Fruit fly (Drosophila melanogaster) S2 (cell line): ENCODE data around the gene CG33252.

Source experiments
- CG8478 ChIP-seq: fragments of >200 bp; optimal IDR thresholded peaks from 2 replicates; lab custom pipeline; 2018
- CTCF ChIP-seq, 2 experiments: fragments of >200 bp; optimal IDR thresholded peaks; 2 replicates each; lab custom pipeline; 2018

Gene CG33252

DNA sequence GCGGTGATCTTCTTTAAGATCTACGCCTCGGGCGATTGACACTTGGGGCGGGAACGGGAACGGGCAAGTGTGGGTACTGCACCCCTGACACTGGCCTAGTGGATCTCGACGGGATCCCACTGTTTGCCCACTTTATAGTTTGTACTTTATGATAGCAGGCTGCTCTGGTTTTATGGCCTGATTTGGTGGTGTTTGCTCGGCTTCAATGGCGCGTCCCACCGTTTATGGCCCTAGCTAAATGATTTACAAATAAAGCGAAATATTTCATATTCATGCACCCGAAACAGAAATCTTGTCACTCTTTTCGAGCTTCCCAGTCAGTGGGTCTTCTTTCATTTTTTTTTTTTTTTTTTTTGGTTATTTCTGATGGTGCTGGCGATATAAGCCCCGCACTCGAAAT lies 6.4 kb downstream of the CG33252 start:
- TF ChIP-seq CTCF (optimal IDR thresholded peaks at IDR 0.05; lab: Kevin White, UChicago) (no peak), CG8478 (lab: Kevin White, UChicago) (no peak)

DNA sequence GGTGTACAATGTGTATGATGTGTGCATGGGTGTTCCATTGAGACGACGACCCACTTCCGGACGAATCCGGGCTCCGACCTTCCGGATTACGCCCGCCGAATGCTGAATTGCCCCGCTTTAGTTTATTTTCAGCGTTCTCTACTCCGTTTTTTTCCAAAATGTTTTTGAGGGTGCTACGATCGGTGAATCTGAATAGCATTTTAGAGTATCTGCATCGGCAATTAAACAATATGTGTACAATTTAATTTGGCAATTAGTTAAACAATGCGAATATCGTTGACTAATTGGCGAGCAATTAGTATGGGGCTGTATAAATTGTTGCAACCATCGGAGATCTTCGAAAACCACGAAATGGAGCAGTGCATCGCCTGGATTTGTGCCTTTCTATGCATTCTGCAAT lies 7.5 kb downstream of the CG33252 start, which contains the start of gene CG13002:
Gene CG13002, plus strand, starts transcription at position 301 of the 400 bp plus-strand sequence.
- TF ChIP-seq CG8478 (lab: Kevin White, UChicago) = no peak
- TF ChIP-seq CTCF (optimal IDR thresholded peaks at IDR 0.05; lab: Kevin White, UChicago) = no peak

DNA sequence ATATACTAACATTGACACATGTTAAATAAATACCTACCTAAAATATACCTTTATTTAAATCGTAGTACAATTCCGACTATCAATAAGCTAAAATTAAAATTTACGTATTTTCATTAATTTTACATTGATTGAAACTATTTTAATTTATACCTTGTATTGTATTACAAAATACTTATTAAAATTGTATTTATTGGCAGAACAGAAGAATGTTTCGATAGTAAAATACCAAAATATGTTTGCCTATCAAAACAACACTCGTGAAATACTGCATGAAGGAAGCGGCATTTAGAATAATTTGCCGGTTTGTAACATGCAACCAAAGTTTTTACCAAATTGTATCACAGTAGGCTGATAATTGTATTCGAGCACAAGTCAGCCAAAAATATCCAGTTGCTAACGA lies 10.4 kb downstream of the CG33252 start, which contains the start of the genes DENR and CG4880:
Gene DENR, minus strand, starts transcription at position 10 of the 400 bp plus-strand sequence.
Gene CG4880, plus strand, starts transcription at position 268 of the 400 bp plus-strand sequence.
- TF ChIP-seq CG8478 (lab: Kevin White, UChicago) (no peak), CTCF (optimal IDR thresholded peaks at IDR 0.05; lab: Kevin White, UChicago) (no peak)

DNA sequence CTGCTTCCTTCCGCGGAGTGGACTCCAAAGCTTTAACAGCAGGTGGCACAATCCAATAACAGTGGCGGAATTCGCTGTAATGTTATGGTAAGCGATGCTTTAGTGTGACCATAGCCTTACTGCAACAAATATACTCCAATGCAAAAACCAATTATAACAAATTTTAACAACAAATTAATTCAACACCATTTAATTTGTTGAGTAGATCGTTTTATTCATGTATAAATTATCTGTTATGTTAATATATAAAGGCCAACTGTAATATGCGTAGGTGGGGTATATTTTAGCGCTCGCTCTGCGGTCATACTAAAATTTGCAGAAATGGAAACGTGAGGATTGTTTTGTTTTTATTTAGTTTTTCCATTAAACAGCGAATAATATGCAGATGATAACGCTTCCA lies 12.7 kb downstream of the CG33252 start, which contains the start of the genes Nprl2 and Polr3I:
Gene Nprl2, minus strand, starts transcription at position 86 of the 400 bp plus-strand sequence.
Gene Polr3I, plus strand, starts transcription at position 302 of the 400 bp plus-strand sequence.
- TF ChIP-seq CTCF (optimal IDR thresholded peaks at IDR 0.05; lab: Kevin White, UChicago) (no peak), CG8478 (lab: Kevin White, UChicago) (no peak)

DNA sequence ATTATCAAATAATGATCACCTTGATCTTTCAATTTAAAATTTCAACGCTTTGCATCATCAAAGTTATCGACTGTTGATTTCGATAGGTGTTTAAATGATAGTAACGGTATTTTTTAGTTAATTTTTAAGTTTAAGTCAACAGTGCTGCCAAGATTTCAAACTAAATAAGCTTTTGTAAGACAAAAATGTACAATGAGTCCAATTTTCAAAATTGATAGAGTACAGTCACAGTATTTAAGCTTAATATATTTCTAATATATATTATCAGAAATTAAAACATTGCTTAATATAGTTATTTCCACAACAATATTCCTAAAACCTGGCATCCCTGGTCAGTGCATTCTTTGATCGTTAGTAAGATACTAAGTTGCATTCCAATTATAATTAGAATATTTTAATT lies 16.0 kb downstream of the CG33252 start, which contains the start of gene CG4872:
Gene CG4872, plus strand, starts transcription at position 333 of the 400 bp plus-strand sequence.
- TF ChIP-seq CTCF (optimal IDR thresholded peaks at IDR 0.05; lab: Kevin White, UChicago) = no peak
- no peak for TF ChIP-seq CG8478 (lab: Kevin White, UChicago)

DNA sequence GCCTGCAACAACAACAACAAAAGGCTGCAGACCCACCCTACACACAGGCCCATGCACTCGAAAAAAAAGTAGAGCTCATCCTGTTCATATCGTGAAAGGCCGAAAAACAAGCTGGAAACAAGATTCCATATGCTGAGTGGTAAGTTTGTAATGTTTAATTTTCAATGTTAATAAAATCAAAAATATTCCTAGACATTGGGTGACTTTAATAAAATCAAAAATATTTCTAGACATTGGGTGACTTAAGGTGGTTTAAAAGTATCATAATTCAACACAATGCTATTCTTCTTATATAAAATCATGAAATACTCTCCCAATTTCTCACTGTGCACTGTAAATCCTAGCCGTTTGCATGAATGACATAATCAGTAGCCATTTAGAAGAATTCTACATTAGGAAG lies 17.0 kb downstream of the CG33252 start:
- TF ChIP-seq CG8478 (lab: Kevin White, UChicago) (no peak), CTCF (optimal IDR thresholded peaks at IDR 0.05; lab: Kevin White, UChicago) (no peak)

DNA sequence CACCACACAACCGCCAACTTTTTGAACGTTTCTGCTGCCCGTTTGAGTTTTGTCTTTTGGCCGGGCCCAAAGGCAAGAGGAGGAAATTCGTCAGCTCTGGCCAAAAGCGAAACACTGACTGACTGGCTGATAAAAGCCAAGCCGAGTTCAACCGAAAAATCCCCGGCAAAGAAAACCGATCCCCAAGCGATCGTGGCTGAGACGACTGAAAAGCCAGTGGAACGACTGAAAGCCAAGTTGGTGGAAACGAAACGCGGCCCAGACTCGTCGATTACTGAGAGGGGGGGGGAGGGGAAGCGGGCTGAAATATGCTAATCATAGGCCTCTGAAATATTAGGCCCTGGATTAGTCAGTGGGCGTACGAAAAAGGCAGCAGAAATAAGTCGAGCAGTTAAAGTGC lies 20.6 kb downstream of the CG33252 start, which contains the start of gene CG13003:
Gene CG13003, minus strand, starts transcription at position 120 of the 400 bp plus-strand sequence.
- no peak for TF ChIP-seq CG8478 (lab: Kevin White, UChicago)
- TF ChIP-seq CTCF (optimal IDR thresholded peaks at IDR 0.05; lab: Kevin White, UChicago) = no peak

DNA sequence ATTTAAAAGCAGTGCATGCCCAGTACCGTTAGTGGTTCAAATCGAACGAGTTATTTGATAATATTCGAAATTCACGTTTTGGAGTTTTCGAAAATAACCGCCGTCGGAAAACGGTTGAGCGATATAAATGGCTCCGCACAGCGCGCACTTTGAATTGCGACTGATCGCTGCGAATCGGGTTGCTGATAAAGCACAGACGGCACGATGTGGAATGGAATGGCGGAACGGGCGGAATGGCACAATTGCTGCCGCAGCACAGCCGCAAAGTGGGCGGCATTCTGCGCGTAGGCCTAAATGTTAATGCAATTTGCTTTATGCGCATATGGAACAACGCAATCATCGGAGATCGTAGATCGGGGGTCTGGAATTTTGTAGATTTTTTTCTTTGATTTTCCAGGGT lies 22.3 kb downstream of the CG33252 start:
- TF ChIP-seq CG8478 (lab: Kevin White, UChicago) (no peak), CTCF (optimal IDR thresholded peaks at IDR 0.05; lab: Kevin White, UChicago) (no peak)

DNA sequence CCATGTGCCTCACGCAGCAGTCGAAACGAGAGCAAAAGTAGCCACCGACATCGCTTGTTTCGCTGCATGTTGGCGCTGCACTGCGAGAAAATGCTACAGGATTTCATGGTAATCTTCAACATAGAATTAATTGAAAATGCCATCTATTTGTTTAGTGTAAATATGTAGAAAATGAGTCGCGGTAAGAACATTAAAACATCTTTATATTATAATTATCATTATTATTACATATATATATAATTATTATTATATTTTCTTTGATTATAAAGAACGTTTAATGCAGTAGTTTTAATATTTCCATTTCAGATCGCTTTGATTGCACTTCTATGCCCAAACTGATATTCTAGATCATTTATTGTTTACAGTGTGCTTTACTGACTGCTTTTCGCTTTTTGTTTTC lies 23.9 kb downstream of the CG33252 start:
- no peak for TF ChIP-seq CTCF (optimal IDR thresholded peaks at IDR 0.05; lab: Kevin White, UChicago)
- TF ChIP-seq CG8478 (lab: Kevin White, UChicago) = no peak

DNA sequence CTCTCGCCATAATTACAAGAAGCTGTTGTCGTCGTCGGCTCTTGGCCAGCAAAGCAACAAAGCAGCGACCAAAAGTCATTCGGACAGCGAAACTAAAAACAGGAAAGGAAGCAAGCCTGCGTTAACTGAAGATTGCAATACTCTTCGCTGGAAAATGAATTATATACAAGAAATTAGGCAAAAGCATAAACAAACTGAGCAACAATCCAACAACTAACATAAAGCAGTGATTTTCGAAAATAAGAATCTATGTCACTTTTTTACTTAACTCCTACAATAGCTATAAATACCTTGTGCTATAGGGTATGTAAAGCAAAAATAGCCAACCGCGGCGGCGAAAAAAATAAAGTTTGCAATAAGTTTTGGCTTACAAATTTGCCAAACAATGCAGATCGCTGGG lies 25.2 kb downstream of the CG33252 start:
- TF ChIP-seq CG8478 (lab: Kevin White, UChicago) (no peak), CTCF (optimal IDR thresholded peaks at IDR 0.05; lab: Kevin White, UChicago) (no peak)

DNA sequence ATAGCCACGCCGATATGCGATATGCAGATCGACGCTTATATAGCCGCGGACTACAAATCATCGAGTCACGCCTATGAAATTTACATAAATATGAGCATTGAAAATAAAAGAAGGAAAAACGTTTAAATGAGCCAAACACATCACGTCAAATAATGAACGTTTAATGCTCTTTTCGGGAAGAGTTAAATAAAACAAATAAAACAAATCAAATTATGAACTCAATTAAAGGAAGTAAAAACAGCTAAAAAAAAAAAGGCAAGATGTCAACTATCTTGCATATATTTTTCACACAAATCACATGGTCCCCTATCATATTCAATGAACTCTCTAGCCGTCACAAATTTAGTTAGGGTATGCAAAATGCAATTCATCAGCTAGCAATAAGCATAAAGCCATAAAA lies 29.4 kb downstream of the CG33252 start:
- TF ChIP-seq CTCF (optimal IDR thresholded peaks at IDR 0.05; lab: Kevin White, UChicago) (no peak), CG8478 (lab: Kevin White, UChicago) (no peak)

DNA sequence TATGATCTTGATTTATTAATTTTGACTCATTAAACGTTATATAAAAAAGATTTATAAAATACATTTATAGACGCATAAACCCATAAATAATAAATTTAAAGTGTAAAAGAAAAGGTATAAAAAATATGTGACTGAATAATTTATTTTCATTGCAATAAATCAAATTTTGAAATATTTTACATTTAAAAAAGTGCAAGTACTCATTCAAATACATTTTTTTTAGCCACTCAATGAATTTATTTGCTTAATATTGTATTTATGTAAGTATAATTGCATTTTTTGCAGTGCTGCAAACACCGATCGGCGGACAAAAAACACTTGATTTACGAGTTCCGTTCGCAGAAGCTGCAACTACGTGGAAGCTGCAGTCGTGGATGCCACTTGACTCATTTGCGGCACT lies 37.3 kb downstream of the CG33252 start:
- TF ChIP-seq CTCF (optimal IDR thresholded peaks at IDR 0.05; lab: Kevin White, UChicago) = no peak
- no peak for TF ChIP-seq CG8478 (lab: Kevin White, UChicago)

DNA sequence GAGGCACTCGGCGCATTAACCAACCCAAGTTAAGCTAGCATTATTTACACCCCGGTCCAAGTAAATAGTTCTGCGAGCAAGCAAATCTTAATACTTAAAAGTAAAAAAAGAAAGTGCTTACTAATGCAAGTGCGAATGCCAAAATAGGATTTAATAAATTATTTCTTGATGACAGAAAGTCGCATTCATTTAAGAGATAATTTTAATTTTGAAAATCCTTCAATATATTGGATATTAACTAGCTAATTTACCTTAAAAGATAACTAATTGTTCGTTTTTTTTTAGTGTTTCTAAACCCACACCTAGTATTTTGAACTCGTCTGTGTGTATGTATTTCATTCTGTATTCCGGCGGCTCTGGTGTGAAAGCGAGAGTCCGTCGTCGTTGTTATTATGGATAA lies 42.2 kb downstream of the CG33252 start:
- no peak for TF ChIP-seq CTCF (optimal IDR thresholded peaks at IDR 0.05; lab: Kevin White, UChicago)
- no peak for TF ChIP-seq CG8478 (lab: Kevin White, UChicago)

DNA sequence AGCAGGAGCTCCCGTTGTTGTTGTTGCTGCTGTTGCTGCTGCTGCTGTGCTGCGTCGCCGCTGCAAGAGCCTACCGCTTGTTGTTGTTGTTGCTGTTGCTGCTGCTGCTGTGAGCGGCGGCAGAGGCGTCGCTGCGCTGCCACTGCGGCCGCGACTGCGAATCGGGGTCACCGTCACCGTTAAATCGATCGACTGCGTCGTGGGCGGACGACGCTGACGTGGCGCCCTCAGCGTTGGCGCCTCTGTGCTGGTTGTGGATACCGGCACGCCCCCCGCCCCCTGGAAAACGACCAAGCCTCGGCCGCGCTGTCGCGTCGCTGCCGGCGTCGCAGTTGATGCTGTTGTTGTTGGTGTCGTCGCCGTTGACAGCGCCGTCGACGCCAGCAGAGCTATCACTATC lies 47.5 kb downstream of the CG33252 start:
- TF ChIP-seq CTCF (optimal IDR thresholded peaks at IDR 0.05; lab: Kevin White, UChicago) (no peak), CG8478 (lab: Kevin White, UChicago) (no peak)

DNA sequence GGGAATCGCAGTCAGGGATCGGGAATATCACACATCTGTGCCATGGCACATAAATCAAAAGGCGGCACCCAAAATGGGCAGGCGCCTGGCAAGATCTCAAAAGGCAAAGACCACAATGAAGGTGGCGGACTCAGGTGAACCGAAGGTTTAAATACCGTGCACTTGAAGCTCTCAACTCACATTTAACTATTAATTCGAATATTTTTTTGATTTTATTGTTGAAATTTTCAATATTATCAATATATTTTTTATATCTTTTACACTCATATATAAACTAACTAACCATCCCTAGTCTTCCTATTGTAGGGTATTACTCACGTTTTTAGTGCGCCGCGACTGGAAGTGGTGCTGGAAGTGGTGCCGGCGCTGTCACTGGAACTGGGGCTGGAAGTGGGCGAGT lies 48.0 kb downstream of the CG33252 start:
- TF ChIP-seq CG8478 (lab: Kevin White, UChicago) = no peak
- TF ChIP-seq CTCF (optimal IDR thresholded peaks at IDR 0.05; lab: Kevin White, UChicago) = no peak

DNA sequence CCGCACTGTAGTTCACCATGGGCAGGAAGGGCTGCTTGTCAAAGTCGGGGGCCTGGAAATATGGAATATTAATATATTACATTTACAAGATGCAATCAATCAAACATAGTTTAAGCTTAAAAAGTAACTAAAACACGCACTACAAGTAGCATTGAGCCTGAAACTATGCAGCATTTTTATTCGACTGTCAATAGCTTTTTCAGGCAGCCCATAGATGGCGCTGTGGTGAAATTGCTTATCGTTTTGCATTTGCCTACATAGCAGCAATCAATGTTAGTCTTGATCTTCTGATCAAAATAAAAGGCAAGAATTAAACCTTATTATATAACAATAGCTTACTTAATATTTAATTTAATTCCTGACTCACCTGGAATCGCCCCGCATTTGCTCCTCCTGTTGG lies 50.4 kb downstream of the CG33252 start:
- no peak for TF ChIP-seq CG8478 (lab: Kevin White, UChicago)
- peak; percentile 87 to 88 for TF ChIP-seq CTCF (optimal IDR thresholded peaks at IDR 0.05; lab: Kevin White, UChicago)
